Worm (Caenorhabditis elegans) whole organism, young adult: ENCODE measurements around the gene C36E6.8.

Source experiments
- C17E4.6 ChIP-seq: fragments of 200-800 bp; sonication (Bioruptor generic); IDR thresholded peaks from 2 replicates; pipeline ENCODE4 v1.3.6; 2022; ENCODE audit warnings: missing genetic modification reagents, missing genetic modification characterization, missing compliant biosample characterization
- D2030.7 ChIP-seq: fragments of 200-800 bp; sonication (Bioruptor generic); IDR thresholded peaks from 2 replicates; pipeline ENCODE4 v1.3.6; 2022; ENCODE audit warnings: missing genetic modification reagents, missing genetic modification characterization, missing compliant biosample characterization
- F22D6.2 ChIP-seq: sonication (generic microtip); optimal IDR thresholded peaks from 2 replicates; lab custom pipeline; 2016; ENCODE audit warnings: mild to moderate bottlenecking, missing genetic modification characterization, missing compliant biosample characterization
- F33H1.4 ChIP-seq: fragments of 200-800 bp; sonication (Bioruptor generic); IDR thresholded peaks from 2 replicates; pipeline ENCODE4 v1.3.6; 2022; ENCODE audit warnings: missing genetic modification reagents, missing genetic modification characterization, missing compliant biosample characterization
- F49E8.2 ChIP-seq: sonication (generic microtip); optimal IDR thresholded peaks from 3 replicates; lab custom pipeline; 2017; ENCODE audit warnings: missing genetic modification characterization, mild to moderate bottlenecking, missing compliant biosample characterization, antibody characterized with exemption, moderate library complexity; ENCODE audit not compliant: insufficient read depth
- F55B11.4 ChIP-seq: sonication (generic microtip); optimal IDR thresholded peaks from 2 replicates; lab custom pipeline; 2016; ENCODE audit warnings: missing compliant biosample characterization, missing genetic modification characterization, borderline replicate concordance; ENCODE audit not compliant: insufficient read depth
- K12H6.12 ChIP-seq: fragments of 200-800 bp; sonication (Bioruptor generic); optimal IDR thresholded peaks from 2 replicates; lab custom pipeline; 2018; ENCODE audit warnings: mild to moderate bottlenecking, missing genetic modification characterization, missing compliant biosample characterization
- T07F8.4 ChIP-seq: sonication (generic microtip); optimal IDR thresholded peaks from 2 replicates; lab custom pipeline; 2016; ENCODE audit warnings: mild to moderate bottlenecking, missing genetic modification characterization, moderate library complexity, missing compliant biosample characterization
- Y53G8AR.9 ChIP-seq: fragments of 200-800 bp; sonication (Bioruptor generic); conservative IDR thresholded peaks from 2 replicates; pipeline ENCODE4 v1.3.6; 2022; ENCODE audit warnings: missing genetic modification reagents, missing genetic modification characterization, missing compliant biosample characterization
- Y67H2A.10 ChIP-seq: fragments of 200-800 bp; sonication (Bioruptor generic); conservative IDR thresholded peaks from 2 replicates; pipeline ENCODE4 v1.3.6; 2022; ENCODE audit warnings: missing genetic modification reagents, missing genetic modification characterization, missing compliant biosample characterization
- aptf-2 ChIP-seq: fragments of 200-800 bp; sonication (Bioruptor generic); conservative IDR thresholded peaks from 2 replicates; pipeline ENCODE4 v1.3.6; 2022; ENCODE audit warnings: missing genetic modification reagents, missing genetic modification characterization, missing compliant biosample characterization
- aptf-3 ChIP-seq: fragments of 200-800 bp; sonication (Bioruptor generic); IDR thresholded peaks from 2 replicates; pipeline ENCODE4 v1.3.6; 2022; ENCODE audit warnings: missing genetic modification characterization, missing compliant biosample characterization
- attf-3 ChIP-seq: fragments of 200-800 bp; sonication (Bioruptor generic); conservative IDR thresholded peaks from 2 replicates; pipeline ENCODE4 v1.3.6; 2022; ENCODE audit warnings: missing genetic modification reagents, missing genetic modification characterization, missing compliant biosample characterization
- attf-5 ChIP-seq: fragments of 200-800 bp; sonication (Bioruptor generic); optimal IDR thresholded peaks from 2 replicates; lab custom pipeline; 2018; ENCODE audit warnings: mild to moderate bottlenecking, missing genetic modification characterization, missing compliant biosample characterization
- bed-2 ChIP-seq: fragments of 200-800 bp; sonication (Bioruptor generic); IDR thresholded peaks from 2 replicates; pipeline ENCODE4 v1.3.6; 2022; ENCODE audit warnings: missing genetic modification reagents, missing genetic modification characterization, missing compliant biosample characterization
- cebp-1 ChIP-seq, 2 experiments: fragments of 200-800 bp in 1 of 2; sonication (Bioruptor generic) in 1 of 2; sonication (generic microtip) in 1 of 2; IDR thresholded peaks in 1 of 2; optimal IDR thresholded peaks in 1 of 2; 2 replicates each; pipeline versions ENCODE4 v1.3.6 to Lab custom; 2017 to 2022; ENCODE audit warnings: missing compliant biosample characterization in 2 of 2, missing genetic modification characterization in 2 of 2, mild to moderate bottlenecking in 1 of 2, missing genetic modification reagents in 1 of 2, moderate library complexity in 1 of 2
- ceh-100 ChIP-seq: fragments of 200-800 bp; sonication (Bioruptor generic); IDR thresholded peaks from 2 replicates; pipeline ENCODE4 v1.3.6; 2022; ENCODE audit warnings: missing genetic modification reagents, missing genetic modification characterization, missing compliant biosample characterization
- ceh-27 ChIP-seq: fragments of 200-800 bp; sonication (Bioruptor generic); optimal IDR thresholded peaks from 2 replicates; lab custom pipeline; 2018; ENCODE audit warnings: mild to moderate bottlenecking, missing genetic modification characterization, moderate library complexity, missing compliant biosample characterization
- ceh-79 ChIP-seq: sonication (generic microtip); optimal IDR thresholded peaks from 2 replicates; lab custom pipeline; 2017; ENCODE audit warnings: mild to moderate bottlenecking, missing genetic modification characterization, missing compliant biosample characterization
- dox-1 ChIP-seq: fragments of 200-800 bp; sonication (Bioruptor generic); IDR thresholded peaks from 2 replicates; pipeline ENCODE4 v1.3.6; 2022; ENCODE audit warnings: missing genetic modification reagents, missing genetic modification characterization, missing compliant biosample characterization
- efl-1 ChIP-seq: fragments of 150-350 bp; optimal IDR thresholded peaks from 2 replicates; lab custom pipeline; 2014; ENCODE audit warnings: missing biosample characterization, missing genetic modification reagents, missing genetic modification characterization
- egl-44 ChIP-seq: fragments of 200-800 bp; sonication (Bioruptor generic); IDR thresholded peaks from 2 replicates; pipeline ENCODE4 v1.3.6; 2022; ENCODE audit warnings: missing genetic modification reagents, missing genetic modification characterization, missing compliant biosample characterization
- ekl-4 ChIP-seq: fragments of 200-800 bp; sonication (Bioruptor generic); IDR thresholded peaks from 2 replicates; pipeline ENCODE4 v1.3.6; 2022; ENCODE audit warnings: missing genetic modification reagents, missing genetic modification characterization, missing compliant biosample characterization
- hlh-12 ChIP-seq: sonication (generic microtip); optimal IDR thresholded peaks from 2 replicates; lab custom pipeline; 2016; ENCODE audit warnings: missing genetic modification characterization, missing compliant biosample characterization
- hlh-26 ChIP-seq: fragments of 200-800 bp; sonication (Bioruptor generic); conservative IDR thresholded peaks from 2 replicates; pipeline ENCODE4 v1.3.6; 2022; ENCODE audit warnings: missing genetic modification reagents, missing genetic modification characterization, missing compliant biosample characterization
- lag-1 ChIP-seq: fragments of 200-800 bp; sonication (Bioruptor generic); IDR thresholded peaks from 2 replicates; pipeline ENCODE4 v1.3.6; 2022; ENCODE audit warnings: missing genetic modification reagents, missing genetic modification characterization, missing compliant biosample characterization
- let-607 ChIP-seq, 2 experiments: fragments of 200-800 bp in 1 of 2; sonication (Bioruptor generic) in 1 of 2; sonication (generic microtip) in 1 of 2; optimal IDR thresholded peaks; 2 replicates each; lab custom pipeline; 2016 to 2018; ENCODE audit warnings: mild to moderate bottlenecking in 2 of 2, missing compliant biosample characterization in 2 of 2, missing genetic modification characterization in 2 of 2, moderate library complexity in 2 of 2, missing genotype in 1 of 2
- lin-40 ChIP-seq: sonication (generic microtip); optimal IDR thresholded peaks from 2 replicates; lab custom pipeline; 2016; ENCODE audit warnings: missing genetic modification characterization, mild to moderate bottlenecking, missing compliant biosample characterization, missing genotype, missing genetic modification reagents
- madf-6 ChIP-seq: fragments of 200-800 bp; sonication (Bioruptor generic); IDR thresholded peaks from 2 replicates; pipeline ENCODE4 v1.3.6; 2022; ENCODE audit warnings: missing genetic modification reagents, missing genetic modification characterization, missing compliant biosample characterization
- mes-4 ChIP-seq: sonication (generic microtip); optimal IDR thresholded peaks from 2 replicates; lab custom pipeline; 2016; ENCODE audit warnings: missing genotype, missing genetic modification characterization, missing compliant biosample characterization
- nfya-2 ChIP-seq: fragments of 200-800 bp; sonication (Bioruptor generic); IDR thresholded peaks from 2 replicates; pipeline ENCODE4 v1.3.6; 2022; ENCODE audit warnings: missing genetic modification reagents, missing genetic modification characterization, missing compliant biosample characterization
- nhr-120 ChIP-seq: fragments of 200-800 bp; sonication (Bioruptor generic); IDR thresholded peaks from 2 replicates; pipeline ENCODE4 v1.3.6; 2022; ENCODE audit warnings: missing genetic modification characterization, missing compliant biosample characterization
- nhr-179 ChIP-seq: sonication (generic microtip); optimal IDR thresholded peaks from 2 replicates; lab custom pipeline; 2016; ENCODE audit warnings: mild to moderate bottlenecking, missing genetic modification characterization, missing compliant biosample characterization
- nhr-27 ChIP-seq: fragments of 200-800 bp; sonication (Bioruptor generic); optimal IDR thresholded peaks from 2 replicates; lab custom pipeline; 2018; ENCODE audit warnings: mild to moderate bottlenecking, missing genetic modification characterization, moderate library complexity, missing compliant biosample characterization
- nhr-80 ChIP-seq: sonication (generic microtip); optimal IDR thresholded peaks from 2 replicates; lab custom pipeline; 2016; ENCODE audit warnings: missing genetic modification characterization, missing compliant biosample characterization
- rec-8 ChIP-seq, 2 experiments: sonication (generic microtip); optimal IDR thresholded peaks; 2 replicates each; lab custom pipeline; 2016; ENCODE audit warnings: mild to moderate bottlenecking in 2 of 2, missing genetic modification characterization in 2 of 2, missing genetic modification reagents in 2 of 2, missing genotype in 2 of 2, missing biosample characterization in 1 of 2, missing compliant biosample characterization in 1 of 2, moderate library complexity in 1 of 2
- repo-1 ChIP-seq: sonication (generic microtip); optimal IDR thresholded peaks from 2 replicates; lab custom pipeline; 2017; ENCODE audit warnings: mild to moderate bottlenecking, missing genetic modification characterization, missing compliant biosample characterization
- tbp1 ChIP-seq: fragments of 200-800 bp; sonication (Bioruptor generic); optimal IDR thresholded peaks from 2 replicates; lab custom pipeline; 2018; ENCODE audit warnings: mild to moderate bottlenecking, missing genetic modification characterization, missing compliant biosample characterization
- tbx-9 ChIP-seq: sonication (generic microtip); optimal IDR thresholded peaks from 2 replicates; lab custom pipeline; 2016; ENCODE audit warnings: borderline replicate concordance, missing genetic modification characterization, inconsistent platforms, missing compliant biosample characterization
- unc-130 ChIP-seq: sonication (generic microtip); optimal IDR thresholded peaks from 2 replicates; lab custom pipeline; 2016; ENCODE audit warnings: missing genetic modification reagents, missing genetic modification characterization, missing compliant biosample characterization
- ztf-28 ChIP-seq: fragments of 200-800 bp; sonication (Bioruptor generic); IDR thresholded peaks from 2 replicates; pipeline ENCODE4 v1.3.6; 2022; ENCODE audit warnings: missing genetic modification reagents, missing genetic modification characterization, missing compliant biosample characterization

Gene C36E6.8

ce11 chrX:17464801-17465200 lies 26.3 kb downstream of the C36E6.8 start, which contains the start of gene slc-17.1:
Gene slc-17.1 (minus strand): TSS chrX:17464901.
- TF ChIP-seq rec-8 (tag; optimal IDR thresholded peaks at IDR 0.05; lab: Kevin White, UChicago) (no peak), ceh-100 (GFP tag; lab: Robert Waterston, UW) (no peak), nhr-179 (no peak), tbx-9 (tag; lab: Kevin White, UChicago) (no peak), lag-1 (0 out of 2 replicates have a peak, but pooled peaks have one; percentile 28)

ce11 chrX:17466615-17467014 lies 28.1 kb downstream of the C36E6.8 start, which contains the start of gene ZK54.3:
Gene ZK54.3 (minus strand): TSS chrX:17467005.
- TF ChIP-seq repo-1 (tag; lab: Kevin White, UChicago) (no peak), F49E8.2 (tag; lab: Kevin White, UChicago) (no peak), egl-44 (no peak), lin-40 (tag; lab: Kevin White, UChicago) (peak; percentile 32), Y53G8AR.9 (GFP tag; lab: Robert Waterston, UW) (no peak), cebp-1 (GFP tag; IDR thresholded peaks at IDR 0.05; lab: Robert Waterston, UW) (no peak), cebp-1 (tag; optimal IDR thresholded peaks at IDR 0.05; lab: Kevin White, UChicago) (peak; percentile 38)

ce11 chrX:17468483-17468882 lies 30.0 kb downstream of the C36E6.8 start:
- TF ChIP-seq D2030.7 (GFP tag; lab: Robert Waterston, UW): no peak
- TF ChIP-seq C17E4.6 (GFP tag; lab: Robert Waterston, UW): no peak
- TF ChIP-seq aptf-2: no peak
- no peak for TF ChIP-seq tbx-9 (tag; lab: Kevin White, UChicago)
- no peak for TF ChIP-seq unc-130 (GFP tag; lab: Kevin White, UChicago)
- no peak for TF ChIP-seq F33H1.4
- TF ChIP-seq Y67H2A.10 (GFP tag; lab: Robert Waterston, UW): no peak
- no peak for TF ChIP-seq nhr-120 (GFP tag; lab: Robert Waterston, UW)
- no peak for TF ChIP-seq cebp-1 (GFP tag; IDR thresholded peaks at IDR 0.05; lab: Robert Waterston, UW)
- no peak for TF ChIP-seq cebp-1 (tag; optimal IDR thresholded peaks at IDR 0.05; lab: Kevin White, UChicago)
- no peak for TF ChIP-seq nhr-27
- TF ChIP-seq F55B11.4: no peak
- TF ChIP-seq, all 124 proteins: peak for 0

ce11 chrX:17471703-17472102 lies 33.2 kb downstream of the C36E6.8 start:
- TF ChIP-seq attf-5 (GFP tag; lab: Kevin White, UChicago) (no peak), ztf-28 (GFP tag; lab: Robert Waterston, UW) (no peak), nhr-80 (tag; lab: Kevin White, UChicago) (peak; percentile 64), efl-1 (GFP tag; lab: Kevin White, UChicago) (no peak), attf-3 (GFP tag; lab: Robert Waterston, UW) (no peak), dox-1 (GFP tag; lab: Robert Waterston, UW) (peak; percentile 25; the same call in 1 of the 2 replicates), ekl-4 (0 out of 2 replicates have a peak, but pooled peaks have one; percentile 37), cebp-1 (GFP tag; IDR thresholded peaks at IDR 0.05; lab: Robert Waterston, UW) (no peak), cebp-1 (tag; optimal IDR thresholded peaks at IDR 0.05; lab: Kevin White, UChicago) (peak; percentile 26), K12H6.12 (peak; percentile 6), let-607 (tag; optimal IDR thresholded peaks at IDR 0.05; lab: Kevin White, UChicago) (no peak)
- TF ChIP-seq, all 124 proteins: peak for 5

- TF ChIP-seq hlh-26 (GFP tag; lab: Robert Waterston, UW) (no peak), aptf-3 (no peak), hlh-12 (tag; lab: Kevin White, UChicago) (no peak), lin-40 (tag; lab: Kevin White, UChicago) (no peak), tbp1 (GFP tag; lab: Kevin White, UChicago) (peak; percentile 6), cebp-1 (GFP tag; IDR thresholded peaks at IDR 0.05; lab: Robert Waterston, UW) (no peak; the same call in 1 of the 2 replicates), cebp-1 (tag; optimal IDR thresholded peaks at IDR 0.05; lab: Kevin White, UChicago) (peak; percentile 65), nfya-2 (no peak), mes-4 (tag; lab: Kevin White, UChicago) (no peak), T07F8.4 (tag; lab: Kevin White, UChicago) (no peak), madf-6 (GFP tag; lab: Robert Waterston, UW) (no peak), F22D6.2 (tag; lab: Kevin White, UChicago) (no peak), ceh-27 (GFP tag; lab: Kevin White, UChicago) (no peak), nhr-80 (tag; lab: Kevin White, UChicago) (peak; percentile 38), bed-2 (GFP tag; lab: Robert Waterston, UW) (no peak), ceh-79 (tag; lab: Kevin White, UChicago) (no peak)
Measured at ce11 chrX:17472917-17473316, 34.4 kb downstream of the C36E6.8 start.
